Worm (Caenorhabditis elegans) whole organism, L4 larva: ENCODE results near the gene T13F2.6.

Source experiments
- D1046.2 ChIP-seq: fragments of 200-800 bp; sonication (Bioruptor generic); IDR thresholded peaks from 2 replicates; pipeline ENCODE4 v1.3.6; 2022; ENCODE audit warnings: missing genetic modification characterization, missing compliant biosample characterization
- R02D3.7 ChIP-seq: fragments of 150-350 bp; sonication (generic microtip); optimal IDR thresholded peaks from 3 replicates; lab custom pipeline; 2014; ENCODE audit warnings: missing biosample characterization, missing genetic modification characterization
- T20F7.1 ChIP-seq: fragments of 200-800 bp; sonication (Bioruptor generic); optimal IDR thresholded peaks from 2 replicates; lab custom pipeline; 2018; ENCODE audit warnings: mild to moderate bottlenecking, missing genetic modification characterization, missing compliant biosample characterization
- ZK546.5 ChIP-seq, 2 experiments: sonication (generic microtip); optimal IDR thresholded peaks; 2 replicates each; lab custom pipeline; 2017; ENCODE audit warnings: missing biosample characterization in 2 of 2, missing genetic modification characterization in 2 of 2
- aly-2 ChIP-seq: sonication (generic microtip); optimal IDR thresholded peaks from 2 replicates; lab custom pipeline; 2018; ENCODE audit warnings: missing biosample characterization, missing genetic modification characterization
- ama-1 ChIP-seq: fragments of 150-350 bp; optimal IDR thresholded peaks from 2 replicates; lab custom pipeline; 2014; ENCODE audit warnings: inconsistent platforms, mixed read lengths
- arid-1 ChIP-seq: fragments of 200-800 bp; sonication (Bioruptor generic); conservative IDR thresholded peaks from 2 replicates; pipeline ENCODE4 v1.3.6; 2022; ENCODE audit warnings: missing genetic modification reagents, missing genetic modification characterization, missing compliant biosample characterization
- ceh-20 ChIP-seq: fragments of 200-800 bp; sonication (Bioruptor generic); IDR thresholded peaks from 2 replicates; pipeline ENCODE4 v1.3.6; 2022; ENCODE audit warnings: missing genetic modification reagents, missing genetic modification characterization, missing compliant biosample characterization
- ceh-28 ChIP-seq: fragments of 150-350 bp; optimal IDR thresholded peaks from 2 replicates; lab custom pipeline; 2014; ENCODE audit warnings: missing biosample characterization, missing genetic modification reagents, missing genetic modification characterization
- ceh-82 ChIP-seq: sonication (generic microtip); optimal IDR thresholded peaks from 2 replicates; lab custom pipeline; 2017; ENCODE audit warnings: missing biosample characterization, missing genetic modification characterization
- cey-2 ChIP-seq: sonication (generic microtip); optimal IDR thresholded peaks from 3 replicates; lab custom pipeline; 2017; ENCODE audit warnings: missing genetic modification characterization, mild to moderate bottlenecking, missing compliant biosample characterization, antibody characterized with exemption, borderline replicate concordance; ENCODE audit not compliant: insufficient read depth
- daf-16 ChIP-seq, 3 experiments: sonication (generic microtip); optimal IDR thresholded peaks; 2 replicates each; lab custom pipeline; 2016 to 2017; ENCODE audit warnings: missing genetic modification characterization in 3 of 3, missing genetic modification reagents in 3 of 3, mild to moderate bottlenecking in 2 of 3, missing compliant biosample characterization in 2 of 3, missing biosample characterization in 1 of 3, moderate library complexity in 1 of 3
- daf-19 ChIP-seq: fragments of 200-800 bp; sonication (Bioruptor generic); conservative IDR thresholded peaks from 2 replicates; pipeline ENCODE4 v1.3.6; 2022; ENCODE audit warnings: missing genetic modification characterization, missing compliant biosample characterization
- dmd-6 ChIP-seq: fragments of 200-800 bp; sonication (Bioruptor generic); IDR thresholded peaks from 2 replicates; pipeline ENCODE4 v1.3.6; 2022; ENCODE audit warnings: missing genetic modification reagents, missing genetic modification characterization, missing compliant biosample characterization
- dmd-8 ChIP-seq: fragments of 200-800 bp; sonication (Bioruptor generic); IDR thresholded peaks from 2 replicates; pipeline ENCODE4 v1.3.6; 2022; ENCODE audit warnings: missing genetic modification characterization, missing compliant biosample characterization
- dve-1 ChIP-seq: sonication (generic microtip); optimal IDR thresholded peaks from 2 replicates; lab custom pipeline; 2017; ENCODE audit warnings: antibody characterized with exemption, mild to moderate bottlenecking, missing genetic modification characterization, missing compliant biosample characterization; ENCODE audit not compliant: insufficient read depth
- egl-43 ChIP-seq: fragments of 200-800 bp; sonication (Bioruptor generic); IDR thresholded peaks from 2 replicates; pipeline ENCODE4 v1.3.6; 2022; ENCODE audit warnings: missing genetic modification reagents, missing genetic modification characterization, missing compliant biosample characterization
- fos-1 ChIP-seq: fragments of 150-350 bp; optimal IDR thresholded peaks from 2 replicates; lab custom pipeline; 2014; ENCODE audit warnings: missing biosample characterization, missing genetic modification characterization
- hlh-11 ChIP-seq: fragments of 200-800 bp; sonication (Bioruptor generic); optimal IDR thresholded peaks from 2 replicates; lab custom pipeline; 2018; ENCODE audit warnings: mild to moderate bottlenecking, missing genetic modification characterization, missing compliant biosample characterization
- hlh-30 ChIP-seq: sonication (generic microtip); optimal IDR thresholded peaks from 2 replicates; lab custom pipeline; 2017; ENCODE audit warnings: antibody characterized with exemption, mild to moderate bottlenecking, missing genetic modification characterization, missing compliant biosample characterization; ENCODE audit not compliant: insufficient read depth
- hmg-1.1 ChIP-seq: fragments of 200-800 bp; sonication (Bioruptor generic); IDR thresholded peaks from 2 replicates; pipeline ENCODE4 v1.3.6; 2022; ENCODE audit warnings: missing genetic modification reagents, missing genetic modification characterization, missing compliant biosample characterization
- jun-1 ChIP-seq: fragments of 150-350 bp; optimal IDR thresholded peaks from 2 replicates; lab custom pipeline; 2014; ENCODE audit warnings: missing biosample characterization, missing genetic modification reagents, missing genetic modification characterization
- lin-38 ChIP-seq: fragments of 200-800 bp; sonication (Bioruptor generic); IDR thresholded peaks from 2 replicates; pipeline ENCODE4 v1.3.6; 2022; ENCODE audit warnings: missing genetic modification reagents, missing genetic modification characterization, missing compliant biosample characterization
- lin-39 ChIP-seq: fragments of 150-350 bp; optimal IDR thresholded peaks from 2 replicates; lab custom pipeline; 2014; ENCODE audit warnings: missing biosample characterization, missing genetic modification reagents, missing genetic modification characterization
- lsy-2 ChIP-seq, 2 experiments: fragments of 150-350 bp in 1 of 2; sonication (generic microtip) in 1 of 2; optimal IDR thresholded peaks; 2 replicates each; lab custom pipeline; 2014 to 2017; ENCODE audit warnings: missing biosample characterization in 2 of 2, missing genetic modification characterization in 2 of 2
- madf-9 ChIP-seq: fragments of 200-800 bp; sonication (Bioruptor generic); conservative IDR thresholded peaks from 2 replicates; pipeline ENCODE4 v1.3.6; 2022; ENCODE audit warnings: missing genetic modification reagents, missing genetic modification characterization, missing compliant biosample characterization
- mdl-1 ChIP-seq, 2 experiments: fragments of 150-350 bp in 1 of 2; sonication (generic microtip) in 1 of 2; optimal IDR thresholded peaks; 2 replicates each; lab custom pipeline; 2014 to 2017; ENCODE audit warnings: missing biosample characterization in 2 of 2, missing genetic modification characterization in 2 of 2
- nhr-10 ChIP-seq: fragments of 150-350 bp; optimal IDR thresholded peaks from 2 replicates; lab custom pipeline; 2014; ENCODE audit warnings: missing biosample characterization, missing genetic modification characterization
- nhr-25 ChIP-seq: sonication (generic microtip); optimal IDR thresholded peaks from 2 replicates; lab custom pipeline; 2017; ENCODE audit warnings: missing genetic modification characterization, mild to moderate bottlenecking, missing compliant biosample characterization, antibody characterized with exemption, moderate library complexity, borderline replicate concordance; ENCODE audit not compliant: insufficient read depth
- nhr-28 ChIP-seq: fragments of 150-350 bp; optimal IDR thresholded peaks from 2 replicates; lab custom pipeline; 2014; ENCODE audit warnings: missing biosample characterization, missing genetic modification characterization
- nhr-48 ChIP-seq: sonication (generic microtip); optimal IDR thresholded peaks from 2 replicates; lab custom pipeline; 2016; ENCODE audit warnings: mild to moderate bottlenecking, missing genetic modification characterization, missing compliant biosample characterization
- nhr-6 ChIP-seq: fragments of 150-350 bp; optimal IDR thresholded peaks from 2 replicates; lab custom pipeline; 2014; ENCODE audit warnings: missing biosample characterization, missing genetic modification characterization
- nhr-76 ChIP-seq: fragments of 150-350 bp; optimal IDR thresholded peaks from 2 replicates; lab custom pipeline; 2014; ENCODE audit warnings: missing biosample characterization, missing genetic modification characterization
- nhr-77 ChIP-seq: fragments of 150-350 bp; optimal IDR thresholded peaks from 2 replicates; lab custom pipeline; 2014; ENCODE audit warnings: missing biosample characterization, missing genetic modification characterization
- php-3 ChIP-seq: fragments of 200-800 bp; sonication (Bioruptor generic); IDR thresholded peaks from 2 replicates; pipeline ENCODE4 v1.3.6; 2022; ENCODE audit warnings: missing genetic modification reagents, missing genetic modification characterization, missing compliant biosample characterization
- rbr-2 ChIP-seq: sonication (generic microtip); optimal IDR thresholded peaks from 2 replicates; lab custom pipeline; 2016; ENCODE audit warnings: missing genotype, missing genetic modification characterization, missing compliant biosample characterization
- sdz-12 ChIP-seq: fragments of 200-800 bp; sonication (Bioruptor generic); optimal IDR thresholded peaks from 2 replicates; lab custom pipeline; 2018; ENCODE audit warnings: mild to moderate bottlenecking, missing genetic modification characterization, missing compliant biosample characterization
- skn-1 ChIP-seq: fragments of 150-350 bp; optimal IDR thresholded peaks from 2 replicates; lab custom pipeline; 2014; ENCODE audit warnings: missing biosample characterization, missing genetic modification characterization
- snpc-1.2 ChIP-seq: fragments of 200-800 bp; sonication (Bioruptor generic); IDR thresholded peaks from 2 replicates; pipeline ENCODE4 v1.3.6; 2022; ENCODE audit warnings: missing genetic modification reagents, missing genetic modification characterization, missing compliant biosample characterization
- spr-1 ChIP-seq: sonication (generic microtip); optimal IDR thresholded peaks from 2 replicates; lab custom pipeline; 2016; ENCODE audit warnings: mild to moderate bottlenecking, missing genetic modification characterization, missing compliant biosample characterization
- tag-97 ChIP-seq: fragments of 200-800 bp; sonication (Bioruptor generic); IDR thresholded peaks from 2 replicates; pipeline ENCODE4 v1.3.6; 2022; ENCODE audit warnings: missing genetic modification characterization, missing compliant biosample characterization
- tra-1 ChIP-seq: fragments of 200-800 bp; sonication (Bioruptor generic); IDR thresholded peaks from 2 replicates; pipeline ENCODE4 v1.3.6; 2022; ENCODE audit warnings: missing genetic modification reagents, missing genetic modification characterization, missing compliant biosample characterization
- unc-39 ChIP-seq: sonication (generic microtip); optimal IDR thresholded peaks from 2 replicates; lab custom pipeline; 2017; ENCODE audit warnings: missing biosample characterization, missing genetic modification characterization
- zfp-2 ChIP-seq: sonication (generic microtip); optimal IDR thresholded peaks from 2 replicates; lab custom pipeline; 2016; ENCODE audit warnings: mild to moderate bottlenecking, missing genetic modification characterization, missing compliant biosample characterization
- zip-11 ChIP-seq: fragments of 200-800 bp; sonication (Bioruptor generic); IDR thresholded peaks from 2 replicates; pipeline ENCODE4 v1.3.6; 2022; ENCODE audit warnings: missing genetic modification characterization, missing compliant biosample characterization
- zip-2 ChIP-seq: fragments of 150-350 bp; optimal IDR thresholded peaks from 2 replicates; lab custom pipeline; 2014; ENCODE audit warnings: missing biosample characterization, missing genetic modification characterization
- ztf-11 ChIP-seq: fragments of 150-350 bp; optimal IDR thresholded peaks from 2 replicates; lab custom pipeline; 2014; ENCODE audit warnings: missing biosample characterization, missing genetic modification characterization

Gene T13F2.6

ce11 chrIV:9737204-9737790, 40.8 kb upstream of the T13F2.6 start, which contains the start of gene cka-1:
TSS of gene cka-1 (minus strand) at chrIV:9737621.
- TF ChIP-seq dve-1 (peak; percentile 44), hlh-11 (peak; percentile 60), nhr-77 (tag; lab: Kevin White, UChicago) (no peak), nhr-28 (tag; lab: Kevin White, UChicago) (peak; percentile 31), egl-43 (GFP tag; lab: Robert Waterston, UW) (no peak), hlh-30 (tag; lab: Kevin White, UChicago) (peak; percentile 51), daf-16 (GFP tag; optimal IDR thresholded peaks at IDR 0.05; lab: Kevin White, UChicago) (no peak), daf-16 (tag; optimal IDR thresholded peaks at IDR 0.05; lab: Kevin White, UChicago) (peak; percentile 57), tra-1 (GFP tag; lab: Robert Waterston, UW) (0 out of 2 replicates have a peak, but pooled peaks have one; percentile 21), sdz-12 (GFP tag; lab: Kevin White, UChicago) (no peak), php-3 (peak; percentile 77), dmd-6 (peak; percentile 61; the same call in 1 of the 2 replicates), skn-1 (tag; lab: Kevin White, UChicago) (no peak), fos-1 (tag; lab: Kevin White, UChicago) (no peak), mdl-1 (tag; optimal IDR thresholded peaks at IDR 0.05; lab: Kevin White, UChicago) (peak in 1 of 2 experiments; percentile 59), ceh-20 (no peak), snpc-1.2 (GFP tag; lab: Robert Waterston, UW) (no peak), zfp-2 (tag; lab: Kevin White, UChicago) (no peak)

- no peak for TF ChIP-seq ceh-82
- TF ChIP-seq spr-1 (tag; lab: Kevin White, UChicago), result no peak
- TF ChIP-seq aly-2 (tag; lab: Kevin White, UChicago), result no peak
- no peak for TF ChIP-seq nhr-77 (tag; lab: Kevin White, UChicago)
- TF ChIP-seq unc-39 (tag; lab: Kevin White, UChicago), result no peak
- no peak for TF ChIP-seq dmd-8 (GFP tag; lab: Robert Waterston, UW)
- TF ChIP-seq rbr-2, result no peak
- TF ChIP-seq D1046.2 (GFP tag; lab: Robert Waterston, UW), result no peak
- TF ChIP-seq hlh-11, result no peak
- TF ChIP-seq ZK546.5 (tag; optimal IDR thresholded peaks at IDR 0.05; lab: Kevin White, UChicago), result no peak
- no peak for TF ChIP-seq tag-97 (GFP tag; lab: Robert Waterston, UW)
- TF ChIP-seq madf-9 (GFP tag; lab: Robert Waterston, UW), result no peak
- TF ChIP-seq ztf-11 (tag; lab: Kevin White, UChicago), result no peak
- no peak for TF ChIP-seq hmg-1.1 (GFP tag; lab: Robert Waterston, UW)
- TF ChIP-seq skn-1 (tag; lab: Kevin White, UChicago), result no peak
- no peak for TF ChIP-seq lin-38 (GFP tag; lab: Robert Waterston, UW)
- no peak for TF ChIP-seq lsy-2 (tag; optimal IDR thresholded peaks at IDR 0.05; lab: Kevin White, UChicago)
- no peak for TF ChIP-seq daf-19 (GFP tag; lab: Robert Waterston, UW)
- no peak for TF ChIP-seq nhr-76 (tag; lab: Kevin White, UChicago)
- no peak for TF ChIP-seq nhr-10 (tag; lab: Kevin White, UChicago)
Observed at ce11 chrIV:9738194-9738593, 39.9 kb upstream of the T13F2.6 start, which contains the start of gene C28D4.10. TSS of gene C28D4.10 (plus strand) at chrIV:9738494.

- TF ChIP-seq R02D3.7 (no peak), snpc-1.2 (GFP tag; lab: Robert Waterston, UW) (peak; percentile 65; the same call in 1 of the 2 replicates), zip-2 (tag; lab: Kevin White, UChicago) (no peak), nhr-25 (no peak), lin-38 (GFP tag; lab: Robert Waterston, UW) (peak; percentile 61), ceh-82 (no peak), hmg-1.1 (GFP tag; lab: Robert Waterston, UW) (no peak), zip-11 (no peak), nhr-48 (no peak), fos-1 (tag; lab: Kevin White, UChicago) (no peak), nhr-6 (tag; lab: Kevin White, UChicago) (no peak), php-3 (no peak), jun-1 (tag; lab: Kevin White, UChicago) (no peak), ceh-28 (tag; lab: Kevin White, UChicago) (no peak), ama-1 (lab: Kevin White, UChicago) (no peak), lin-39 (no peak), cey-2 (tag; lab: Kevin White, UChicago) (no peak), D1046.2 (GFP tag; lab: Robert Waterston, UW) (no peak), daf-19 (GFP tag; lab: Robert Waterston, UW) (no peak), T20F7.1 (no peak), arid-1 (GFP tag; lab: Robert Waterston, UW) (no peak)
Observed at ce11 chrIV:9739001-9739400, 39.1 kb upstream of the T13F2.6 start.
